Fruit fly (Drosophila melanogaster) whole organism, embryonic: ENCODE results near the gene CG12511.

Source experiments
- CG11247 ChIP-seq: fragments of 200-800 bp; sonication (Bioruptor generic); IDR thresholded peaks from 2 replicates; pipeline ENCODE4 v1.3.6; 2022; ENCODE audit warnings: missing biosample characterization, missing genetic modification characterization
- CG13287 ChIP-seq: fragments of 200-800 bp; sonication (Bioruptor generic); IDR thresholded peaks from 2 replicates; pipeline ENCODE4 v1.3.6; 2022; ENCODE audit warnings: missing biosample characterization, missing genetic modification characterization; ENCODE audit not compliant: partially characterized antibody
- CG13775 ChIP-seq: fragments of 200-800 bp; sonication (Bioruptor generic); optimal IDR thresholded peaks from 3 replicates; lab custom pipeline; 2017; ENCODE audit warnings: missing biosample characterization, mild to moderate bottlenecking, missing genetic modification characterization
- CG1603 ChIP-seq: fragments of 200-800 bp; sonication (Bioruptor generic); optimal IDR thresholded peaks from 2 replicates; lab custom pipeline; 2019; ENCODE audit warnings: missing biosample characterization, mild to moderate bottlenecking, missing genetic modification characterization, moderate library complexity
- CG16815 ChIP-seq: fragments of 200-800 bp; sonication (Bioruptor generic); optimal IDR thresholded peaks from 3 replicates; lab custom pipeline; 2017; ENCODE audit warnings: missing biosample characterization, mild to moderate bottlenecking, missing genetic modification characterization
- CG18599 ChIP-seq: fragments of 200-800 bp; sonication (Bioruptor generic); optimal IDR thresholded peaks from 3 replicates; lab custom pipeline; 2017; ENCODE audit warnings: missing biosample characterization, missing genetic modification characterization, mild to moderate bottlenecking, moderate library complexity, missing genetic modification reagents
- CG2116 ChIP-seq: fragments of 200-800 bp; sonication (Bioruptor generic); optimal IDR thresholded peaks from 3 replicates; lab custom pipeline; 2018; ENCODE audit warnings: missing biosample characterization, mild to moderate bottlenecking, missing genetic modification characterization
- CG2199 ChIP-seq: fragments of 200-800 bp; sonication (Bioruptor generic); IDR thresholded peaks from 3 replicates; pipeline ENCODE4 v1.3.6; 2022; ENCODE audit warnings: missing biosample characterization, missing genetic modification characterization
- CG32532 ChIP-seq: fragments of 200-800 bp; sonication (Bioruptor generic); IDR thresholded peaks from 2 replicates; pipeline ENCODE4 v1.3.6; 2022; ENCODE audit warnings: missing biosample characterization, missing genetic modification characterization
- CG3995 ChIP-seq: fragments of 200-800 bp; sonication (Bioruptor generic); optimal IDR thresholded peaks from 3 replicates; lab custom pipeline; 2016; ENCODE audit warnings: missing biosample characterization, missing genetic modification characterization
- CG4820 ChIP-seq: fragments of 200-800 bp; sonication (Bioruptor generic); optimal IDR thresholded peaks from 3 replicates; lab custom pipeline; 2016; ENCODE audit warnings: missing biosample characterization, missing genetic modification characterization
- CG7963 ChIP-seq: fragments of 200-800 bp; sonication (Bioruptor generic); IDR thresholded peaks from 3 replicates; pipeline ENCODE4 v1.3.6; 2022; ENCODE audit warnings: missing biosample characterization, missing genetic modification characterization; ENCODE audit not compliant: partially characterized antibody
- CHES-1-like ChIP-seq: fragments of 200-800 bp; sonication (Bioruptor generic); optimal IDR thresholded peaks from 2 replicates; lab custom pipeline; 2016; ENCODE audit warnings: missing biosample characterization, missing genetic modification characterization
- CoRest ChIP-seq: fragments of 200-800 bp; sonication (Bioruptor generic); optimal IDR thresholded peaks from 3 replicates; lab custom pipeline; 2018; ENCODE audit warnings: missing biosample characterization, mild to moderate bottlenecking, missing genetic modification characterization, moderate library complexity
- D ChIP-seq, 2 experiments: fragments of 200-800 bp in 1 of 2; fragments of >200 bp in 1 of 2; sonication (Bioruptor generic) in 1 of 2; optimal IDR thresholded peaks; 2 replicates in 1 of 2; 3 replicates in 1 of 2; lab custom pipeline; 2017; ENCODE audit warnings: mild to moderate bottlenecking in 1 of 2, missing biosample characterization in 1 of 2, missing genetic modification characterization in 1 of 2, missing genetic modification reagents in 1 of 2
- Dip3 ChIP-seq: fragments of 200-800 bp; sonication (Bioruptor generic); optimal IDR thresholded peaks from 3 replicates; lab custom pipeline; 2016; ENCODE audit warnings: missing biosample characterization, missing genetic modification characterization
- Dp ChIP-seq: fragments of 200-800 bp; sonication (Bioruptor generic); optimal IDR thresholded peaks from 2 replicates; lab custom pipeline; 2018; ENCODE audit warnings: missing biosample characterization, mild to moderate bottlenecking, missing genetic modification characterization, moderate library complexity
- Dref ChIP-seq: fragments of 200-800 bp; sonication (Bioruptor generic); IDR thresholded peaks from 2 replicates; pipeline ENCODE4 v1.3.6; 2022; ENCODE audit warnings: missing biosample characterization, missing genetic modification characterization
- GATAe ChIP-seq: fragments of 200-800 bp; sonication (Bioruptor generic); conservative IDR thresholded peaks from 2 replicates; pipeline ENCODE4 v1.3.6; 2022; ENCODE audit warnings: missing biosample characterization, missing genetic modification characterization
- Gug ChIP-seq: fragments of 200-800 bp; sonication (Bioruptor generic); IDR thresholded peaks from 4 replicates; pipeline ENCODE4 v1.3.6; 2022; ENCODE audit warnings: missing biosample characterization, missing genetic modification characterization
- HHEX ChIP-seq: fragments of 200-800 bp; sonication (Bioruptor generic); optimal IDR thresholded peaks from 3 replicates; lab custom pipeline; 2017; ENCODE audit warnings: missing biosample characterization, mild to moderate bottlenecking, missing genetic modification characterization, missing genetic modification reagents
- Lhr ChIP-seq: fragments of 200-800 bp; sonication (Bioruptor generic); optimal IDR thresholded peaks from 3 replicates; lab custom pipeline; 2017; ENCODE audit warnings: mild to moderate bottlenecking, missing biosample characterization, missing genetic modification reagents, missing genetic modification characterization
- NfI ChIP-seq: fragments of 200-800 bp; sonication (Bioruptor generic); optimal IDR thresholded peaks from 3 replicates; lab custom pipeline; 2018; ENCODE audit warnings: missing biosample characterization, mild to moderate bottlenecking, missing genetic modification characterization, moderate library complexity
- Pdp1 ChIP-seq, 2 experiments: fragments of 200-800 bp; sonication (Bioruptor generic); optimal IDR thresholded peaks; 3 replicates each; lab custom pipeline; 2016; ENCODE audit warnings: missing biosample characterization in 2 of 2, missing genetic modification characterization in 2 of 2, mild to moderate bottlenecking in 1 of 2, moderate library complexity in 1 of 2
- Stat92E ChIP-seq, 3 experiments: fragments of >200 bp in 2 of 3; fragments of 200-800 bp in 1 of 3; sonication (Bioruptor generic) in 1 of 3; optimal IDR thresholded peaks; 2 replicates each; lab custom pipeline; 2017 to 2019; ENCODE audit warnings: missing biosample characterization in 3 of 3, missing genetic modification characterization in 3 of 3, mild to moderate bottlenecking in 1 of 3, moderate library complexity in 1 of 3
- az2 ChIP-seq: fragments of 200-800 bp; sonication (Bioruptor generic); optimal IDR thresholded peaks from 3 replicates; lab custom pipeline; 2016; ENCODE audit warnings: missing biosample characterization, missing genetic modification characterization
- bbx ChIP-seq: fragments of 200-800 bp; sonication (Bioruptor generic); IDR thresholded peaks from 2 replicates; pipeline ENCODE4 v1.3.6; 2022; ENCODE audit warnings: missing biosample characterization, missing genetic modification characterization; ENCODE audit not compliant: partially characterized antibody
- chinmo ChIP-seq: fragments of 200-800 bp; sonication (Bioruptor generic); IDR thresholded peaks from 4 replicates; pipeline ENCODE4 v1.3.6; 2022; ENCODE audit warnings: missing biosample characterization, missing genetic modification characterization; ENCODE audit not compliant: partially characterized antibody
- crol ChIP-seq: fragments of 200-800 bp; sonication (Bioruptor generic); IDR thresholded peaks from 2 replicates; pipeline ENCODE4 v1.3.6; 2022; ENCODE audit warnings: missing biosample characterization, missing genetic modification characterization
- esg ChIP-seq: fragments of 200-800 bp; sonication (Bioruptor generic); conservative IDR thresholded peaks from 2 replicates; pipeline ENCODE4 v1.3.6; 2022; ENCODE audit warnings: missing biosample characterization, missing genetic modification characterization
- hbn ChIP-seq: fragments of 200-800 bp; sonication (Bioruptor generic); IDR thresholded peaks from 2 replicates; pipeline ENCODE4 v1.3.6; 2022; ENCODE audit warnings: missing biosample characterization, missing genetic modification characterization; ENCODE audit not compliant: partially characterized antibody
- lab ChIP-seq: fragments of 200-800 bp; sonication (Bioruptor generic); optimal IDR thresholded peaks from 3 replicates; lab custom pipeline; 2017; ENCODE audit warnings: missing biosample characterization, missing genetic modification characterization, mild to moderate bottlenecking, moderate library complexity, missing genetic modification reagents
- prd ChIP-seq, 3 experiments: fragments of >200 bp in 2 of 3; fragments of 200-800 bp in 1 of 3; sonication (Bioruptor generic) in 1 of 3; optimal IDR thresholded peaks in 2 of 3; IDR thresholded peaks in 1 of 3; 2 replicates in 2 of 3; 3 replicates in 1 of 3; pipeline versions ENCODE4 v1.3.6 to Lab custom; 2017 to 2022; ENCODE audit warnings: missing biosample characterization in 1 of 3, missing genetic modification characterization in 1 of 3
- pzg ChIP-seq: fragments of 200-800 bp; sonication (Bioruptor generic); optimal IDR thresholded peaks from 3 replicates; lab custom pipeline; 2018; ENCODE audit warnings: missing biosample characterization, mild to moderate bottlenecking, missing genetic modification characterization, moderate library complexity
- sisA ChIP-seq: fragments of 200-800 bp; sonication (Bioruptor generic); IDR thresholded peaks from 2 replicates; pipeline ENCODE4 v1.3.6; 2022; ENCODE audit warnings: missing biosample characterization, missing genetic modification characterization
- sna ChIP-seq: fragments of 200-800 bp; sonication (Bioruptor generic); IDR thresholded peaks from 2 replicates; pipeline ENCODE4 v1.3.6; 2022; ENCODE audit warnings: missing biosample characterization, missing genetic modification characterization; ENCODE audit not compliant: partially characterized antibody
- stwl ChIP-seq: fragments of 200-800 bp; sonication (Bioruptor generic); optimal IDR thresholded peaks from 3 replicates; lab custom pipeline; 2018; ENCODE audit warnings: missing biosample characterization, mild to moderate bottlenecking, missing genetic modification characterization, moderate library complexity
- toy ChIP-seq: fragments of 200-800 bp; sonication (Bioruptor generic); IDR thresholded peaks from 2 replicates; pipeline ENCODE4 v1.3.6; 2022; ENCODE audit warnings: missing biosample characterization, missing genetic modification characterization
- trem ChIP-seq: fragments of 200-800 bp; optimal IDR thresholded peaks from 3 replicates; lab custom pipeline; 2019; ENCODE audit warnings: missing biosample characterization, mild to moderate bottlenecking, missing genetic modification characterization, moderate library complexity
- unc-4 ChIP-seq: fragments of 200-800 bp; sonication (Bioruptor generic); IDR thresholded peaks from 2 replicates; pipeline ENCODE4 v1.3.6; 2022; ENCODE audit warnings: missing biosample characterization, missing genetic modification characterization; ENCODE audit not compliant: partially characterized antibody
- vvl ChIP-seq: fragments of 200-800 bp; sonication (Bioruptor generic); IDR thresholded peaks from 2 replicates; pipeline ENCODE4 v1.3.6; 2022; ENCODE audit warnings: missing biosample characterization, missing genetic modification characterization
- yki ChIP-seq: fragments of >200 bp; optimal IDR thresholded peaks from 3 replicates; lab custom pipeline; 2018
- zen2 ChIP-seq: fragments of 200-800 bp; sonication (Bioruptor generic); IDR thresholded peaks from 3 replicates; pipeline ENCODE4 v1.3.6; 2022; ENCODE audit warnings: missing biosample characterization, missing genetic modification characterization; ENCODE audit not compliant: partially characterized antibody
- zfh1 ChIP-seq: fragments of 200-800 bp; sonication (Bioruptor generic); IDR thresholded peaks from 3 replicates; pipeline ENCODE4 v1.3.6; 2022; ENCODE audit warnings: missing biosample characterization, missing genetic modification characterization

CG12511 gene

dm6 chr2L:5720407-5721228 is 42.2 kb downstream of the CG12511 start, which contains the start of the genes CG11149 and sip1 (continued):
- TF ChIP-seq CG13287 (GFP tag; lab: Robert Waterston, UW) (peak; percentile 81), GATAe (GFP tag; lab: Robert Waterston, UW) (peak; percentile 48; the same call in 1 of the 2 replicates), CG7963 (GFP tag; lab: Robert Waterston, UW) (peak; percentile 51; the same call in 1 of the 3 replicates), zfh1 (no peak), CG2116 (GFP tag; lab: Kevin White, UChicago) (peak; percentile 19), chinmo (GFP tag; lab: Robert Waterston, UW) (peak; percentile 82; the same call in 1 of the 4 replicates), CG11247 (GFP tag; lab: Robert Waterston, UW) (no peak), Stat92E (GFP tag; optimal IDR thresholded peaks at IDR 0.05; lab: Kevin White, UChicago) (peak in 1 of 3 experiments; percentile 21), Gug (GFP tag; lab: Robert Waterston, UW) (no peak), CHES-1-like (peak; percentile 34), unc-4 (GFP tag; lab: Robert Waterston, UW) (peak; percentile 64), bbx (peak; percentile 67), Pdp1 (GFP tag; optimal IDR thresholded peaks at IDR 0.05; lab: Kevin White, UChicago) (peak in 1 of 2 experiments; percentile 20), pzg (GFP tag; lab: Kevin White, UChicago) (peak; percentile 27), zen2 (GFP tag; lab: Robert Waterston, UW) (peak; percentile 76; the same call in 2 of the 3 replicates), sna (GFP tag; lab: Robert Waterston, UW) (peak; percentile 77), CG18599 (GFP tag; lab: Kevin White, UChicago) (peak; percentile 25), Dref (GFP tag; lab: Robert Waterston, UW) (peak; percentile 69), crol (GFP tag; lab: Robert Waterston, UW) (no peak), vvl (peak; percentile 37; the same call in 1 of the 2 replicates), hbn (GFP tag; lab: Robert Waterston, UW) (peak; percentile 73)

- TF ChIP-seq CG13775 (GFP tag; lab: Kevin White, UChicago) (peak; percentile 9), CG4820 (GFP tag; lab: Kevin White, UChicago) (peak; percentile 4), stwl (peak; percentile 51), HHEX (peak; percentile 2), CG2199 (GFP tag; lab: Robert Waterston, UW) (peak; percentile 59; the same call in 1 of the 3 replicates), Dip3 (GFP tag; lab: Kevin White, UChicago) (no peak), CoRest (tag; lab: Kevin White, UChicago) (peak; percentile 9), CG16815 (GFP tag; lab: Kevin White, UChicago) (no peak), az2 (GFP tag; lab: Kevin White, UChicago) (no peak), Dp (GFP tag; lab: Kevin White, UChicago) (peak; percentile 63), CG3995 (GFP tag; lab: Kevin White, UChicago) (peak; percentile 51), lab (GFP tag; lab: Kevin White, UChicago) (peak; percentile 20), prd (optimal IDR thresholded peaks at IDR 0.05; lab: Kevin White, UChicago) (no peak), prd (GFP tag; IDR thresholded peaks at IDR 0.05; lab: Robert Waterston, UW) (peak; percentile 9; the same call in 1 of the 3 replicates), toy (GFP tag; lab: Robert Waterston, UW) (no peak), Stat92E (GFP tag; optimal IDR thresholded peaks at IDR 0.05; lab: Kevin White, UChicago) (no peak), yki (lab: Kevin White, UChicago) (no peak), D (optimal IDR thresholded peaks at IDR 0.05; lab: Kevin White, UChicago) (no peak), D (GFP tag; optimal IDR thresholded peaks at IDR 0.05; lab: Kevin White, UChicago) (no peak), CG1603 (peak; percentile 67), trem (tag; lab: Kevin White, UChicago) (peak; percentile 49), vvl (peak; percentile 19; the same call in 1 of the 2 replicates), esg (no peak), Lhr (peak; percentile 65), CG32532 (GFP tag; lab: Robert Waterston, UW) (peak; percentile 5; the same call in 1 of the 2 replicates), sisA (GFP tag; lab: Robert Waterston, UW) (no peak), NfI (GFP tag; lab: Kevin White, UChicago) (no peak)
These were observed 45.6 kb downstream of the CG12511 start for dm6 chr2L:5723859-5724475.
